Fruit fly (Drosophila melanogaster): ENCODE measurements around the gene RpL7A.

DNA sequence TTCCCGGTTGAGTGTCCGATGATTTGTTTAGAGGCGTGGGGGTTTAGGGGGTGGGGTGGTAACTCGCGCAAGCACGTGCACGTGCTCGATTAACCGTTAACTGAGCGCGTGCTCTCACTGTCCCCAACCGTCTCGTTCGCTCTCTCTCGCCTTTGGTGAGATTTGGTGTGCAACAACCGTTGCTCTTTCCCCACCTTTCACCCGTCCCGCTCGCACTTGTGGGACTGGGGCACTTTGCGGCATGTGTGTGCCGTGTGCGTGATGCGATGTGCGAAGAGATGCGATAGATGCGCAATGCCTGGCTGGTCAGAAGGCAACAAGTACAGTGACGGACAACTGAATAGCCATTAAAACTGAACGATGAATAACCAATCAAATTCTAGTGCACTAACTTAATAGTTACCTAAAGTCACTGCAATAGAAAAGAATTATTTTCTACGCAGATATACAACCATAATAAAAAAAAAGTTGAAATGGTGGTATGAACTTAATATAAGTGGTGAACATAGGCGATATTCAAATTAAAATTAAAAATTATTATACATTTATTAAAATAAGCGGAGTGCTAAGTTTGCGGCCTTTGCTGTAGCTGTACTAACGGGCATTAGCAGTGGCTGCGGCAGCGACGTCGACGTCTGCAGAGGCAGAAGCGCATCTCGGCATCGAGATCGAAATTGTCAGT, 38.2 kb upstream of the RpL7A start:
- TF ChIP-seq CG8478 (optimal IDR thresholded peaks at IDR 0.05) (no peak), CTCF (optimal IDR thresholded peaks at IDR 0.05) (no peak)

Data from S2 (cell line).